Worm (Caenorhabditis elegans): ENCODE results near the gene C16B8.2.

The C16B8.2 gene

ce11 chrX:3943213-3943612 lies 23.0 kb downstream of the C16B8.2 start, which contains the start of gene ptp-4A2:
Gene ptp-4A2 (minus strand): TSS chrX:3943313.
- TF ChIP-seq unc-62 (GFP tag; optimal IDR thresholded peaks at IDR 0.05) = no peak

ce11 chrX:3942267-3942666 lies 24.0 kb downstream of the C16B8.2 start, which contains the start of gene T19D2.13:
Gene T19D2.13 (minus strand): TSS chrX:3942367.
- TF ChIP-seq unc-62 (GFP tag; optimal IDR thresholded peaks at IDR 0.05) = no peak

- TF ChIP-seq unc-62 (GFP tag; optimal IDR thresholded peaks at IDR 0.05) = no peak
Observed at ce11 chrX:3938950-3939349, 27.3 kb downstream of the C16B8.2 start, which contains the start of gene T19D2.3. Gene T19D2.3 (plus strand): TSS chrX:3939250.

- no peak for TF ChIP-seq unc-62 (GFP tag; optimal IDR thresholded peaks at IDR 0.05)
Observed at ce11 chrX:3937884-3938283, 28.3 kb downstream of the C16B8.2 start.

ce11 chrX:3937483-3937882 lies 28.7 kb downstream of the C16B8.2 start:
- TF ChIP-seq unc-62 (GFP tag; optimal IDR thresholded peaks at IDR 0.05) = no peak

- no peak for TF ChIP-seq unc-62 (GFP tag; optimal IDR thresholded peaks at IDR 0.05)
Observed at ce11 chrX:3932694-3933093, 33.5 kb downstream of the C16B8.2 start.

ce11 chrX:3931350-3931749 lies 34.9 kb downstream of the C16B8.2 start, which contains the start of gene adt-3:
Gene adt-3 (plus strand): TSS chrX:3931650.
- no peak for TF ChIP-seq unc-62 (GFP tag; optimal IDR thresholded peaks at IDR 0.05)

- no peak for TF ChIP-seq unc-62 (GFP tag; optimal IDR thresholded peaks at IDR 0.05)
Observed at ce11 chrX:3925776-3926175, 40.5 kb downstream of the C16B8.2 start, which contains the start of gene T22B2.1. Gene T22B2.1 (plus strand): TSS chrX:3926076.

ce11 chrX:3920747-3921146 lies 45.5 kb downstream of the C16B8.2 start:
- TF ChIP-seq unc-62 (GFP tag; optimal IDR thresholded peaks at IDR 0.05) = no peak

- TF ChIP-seq unc-62 (GFP tag; optimal IDR thresholded peaks at IDR 0.05) = no peak
Observed at ce11 chrX:3920101-3920500, 46.1 kb downstream of the C16B8.2 start, which contains the start of gene T22B2.2. Gene T22B2.2 (plus strand): TSS chrX:3920401.

ce11 chrX:3919689-3920088 lies 46.5 kb downstream of the C16B8.2 start:
- no peak for TF ChIP-seq unc-62 (GFP tag; optimal IDR thresholded peaks at IDR 0.05)

- TF ChIP-seq unc-62 (GFP tag; optimal IDR thresholded peaks at IDR 0.05) = no peak
Observed at ce11 chrX:3918182-3918581, 48.0 kb downstream of the C16B8.2 start.

ce11 chrX:3917013-3917412 lies 49.2 kb downstream of the C16B8.2 start, which contains the start of gene T22B2.3:
Gene T22B2.3 (plus strand): TSS chrX:3917313.
- no peak for TF ChIP-seq unc-62 (GFP tag; optimal IDR thresholded peaks at IDR 0.05)

ce11 chrX:3915748-3916147 lies 50.5 kb downstream of the C16B8.2 start, which contains the start of gene idpp-9:
Gene idpp-9 (minus strand): TSS chrX:3915848.
- TF ChIP-seq unc-62 (GFP tag; optimal IDR thresholded peaks at IDR 0.05) = no peak

- no peak for TF ChIP-seq unc-62 (GFP tag; optimal IDR thresholded peaks at IDR 0.05)
Observed at ce11 chrX:3914273-3914672, 52.0 kb downstream of the C16B8.2 start.
